Worm (Caenorhabditis elegans) whole organism, L3 larva: Measurements from ENCODE around the gene F10D7.4.
A peak's percentile ranks its signal among the peaks of the same experiment; 100 is the strongest.

Source experiments
- ZK546.5 ChIP-seq: sonication (generic microtip); optimal IDR thresholded peaks from 2 replicates; lab custom pipeline; 2017; ENCODE audit warnings: missing biosample characterization, missing genetic modification characterization
- aly-2 ChIP-seq: fragments of 150-350 bp; optimal IDR thresholded peaks from 2 replicates; lab custom pipeline; 2014; ENCODE audit warnings: missing biosample characterization, missing genetic modification characterization
- ama-1 ChIP-seq: fragments of 150-350 bp; optimal IDR thresholded peaks from 2 replicates; lab custom pipeline; 2018
- ceh-28 ChIP-seq: fragments of 150-350 bp; optimal IDR thresholded peaks from 2 replicates; lab custom pipeline; 2014; ENCODE audit warnings: missing biosample characterization, missing genetic modification reagents, missing genetic modification characterization
- ceh-9 ChIP-seq: sonication (generic microtip); optimal IDR thresholded peaks from 2 replicates; lab custom pipeline; 2018; ENCODE audit warnings: missing biosample characterization, missing genetic modification characterization
- daf-12 ChIP-seq: fragments of 150-350 bp; optimal IDR thresholded peaks from 2 replicates; lab custom pipeline; 2014; ENCODE audit warnings: missing biosample characterization, missing genetic modification reagents, missing genetic modification characterization
- egl-27 ChIP-seq: sonication (generic microtip); optimal IDR thresholded peaks from 4 replicates; lab custom pipeline; 2017; ENCODE audit warnings: missing biosample characterization, missing genetic modification reagents, missing genetic modification characterization
- elt-1 ChIP-seq: fragments of 150-350 bp; optimal IDR thresholded peaks from 2 replicates; lab custom pipeline; 2014; ENCODE audit warnings: missing biosample characterization, missing genetic modification characterization
- elt-2 ChIP-seq: sonication (generic microtip); optimal IDR thresholded peaks from 2 replicates; lab custom pipeline; 2016; ENCODE audit warnings: missing genetic modification reagents, mild to moderate bottlenecking, missing genetic modification characterization, missing compliant biosample characterization
- elt-3 ChIP-seq, 3 experiments: fragments of 150-350 bp in 1 of 3; sonication (generic microtip) in 2 of 3; optimal IDR thresholded peaks; 2 replicates in 2 of 3; 4 replicates in 1 of 3; lab custom pipeline; 2014 to 2017; ENCODE audit warnings: missing biosample characterization in 3 of 3, missing genetic modification characterization in 3 of 3
- fkh-2 ChIP-seq: fragments of 150-350 bp; optimal IDR thresholded peaks from 2 replicates; lab custom pipeline; 2014; ENCODE audit warnings: missing biosample characterization, missing genetic modification reagents, missing genetic modification characterization
- fos-1 ChIP-seq: fragments of 150-350 bp; optimal IDR thresholded peaks from 2 replicates; lab custom pipeline; 2014; ENCODE audit warnings: missing biosample characterization, missing genetic modification characterization
- hmg-11 ChIP-seq: sonication (generic microtip); optimal IDR thresholded peaks from 2 replicates; lab custom pipeline; 2016; ENCODE audit warnings: missing genetic modification characterization, missing compliant biosample characterization
- jun-1 ChIP-seq: fragments of 150-350 bp; optimal IDR thresholded peaks from 2 replicates; lab custom pipeline; 2014; ENCODE audit warnings: missing biosample characterization, missing genetic modification reagents, missing genetic modification characterization
- lin-39 ChIP-seq: fragments of 150-350 bp; optimal IDR thresholded peaks from 2 replicates; lab custom pipeline; 2018; ENCODE audit warnings: missing biosample characterization, missing genetic modification reagents, missing genetic modification characterization
- lsy-12 ChIP-seq: sonication (generic microtip); optimal IDR thresholded peaks from 2 replicates; lab custom pipeline; 2016; ENCODE audit warnings: mild to moderate bottlenecking, missing genetic modification characterization, missing compliant biosample characterization
- nfya-1 ChIP-seq: sonication (generic microtip); optimal IDR thresholded peaks from 2 replicates; lab custom pipeline; 2017; ENCODE audit warnings: missing genetic modification characterization, mild to moderate bottlenecking, missing compliant biosample characterization, antibody characterized with exemption, moderate library complexity; ENCODE audit not compliant: insufficient read depth
- nhr-23 ChIP-seq: fragments of 150-350 bp; optimal IDR thresholded peaks from 2 replicates; lab custom pipeline; 2014; ENCODE audit warnings: missing biosample characterization, missing genetic modification reagents, missing genetic modification characterization
- nhr-237 ChIP-seq: fragments of 150-350 bp; optimal IDR thresholded peaks from 2 replicates; lab custom pipeline; 2014; ENCODE audit warnings: missing biosample characterization, missing genetic modification characterization
- nhr-25 ChIP-seq: sonication (generic microtip); optimal IDR thresholded peaks from 2 replicates; lab custom pipeline; 2017; ENCODE audit warnings: missing biosample characterization, missing genetic modification characterization
- nhr-43 ChIP-seq: sonication (generic microtip); optimal IDR thresholded peaks from 2 replicates; lab custom pipeline; 2016; ENCODE audit warnings: mild to moderate bottlenecking, missing genetic modification characterization, missing compliant biosample characterization; ENCODE audit not compliant: poor library complexity, severe bottlenecking
- nhr-76 ChIP-seq: fragments of 150-350 bp; sonication (generic microtip); optimal IDR thresholded peaks from 5 replicates; lab custom pipeline; 2014; ENCODE audit warnings: missing biosample characterization, missing genetic modification characterization
- nhr-77 ChIP-seq: fragments of 150-350 bp; optimal IDR thresholded peaks from 2 replicates; lab custom pipeline; 2014; ENCODE audit warnings: missing biosample characterization, missing genetic modification characterization
- pha-4 ChIP-seq: fragments of 150-350 bp; optimal IDR thresholded peaks from 2 replicates; lab custom pipeline; 2014; ENCODE audit warnings: missing biosample characterization, missing genetic modification reagents, missing genetic modification characterization
- pqm-1 ChIP-seq: fragments of 150-350 bp; optimal IDR thresholded peaks from 2 replicates; lab custom pipeline; 2017; ENCODE audit warnings: missing biosample characterization, missing genetic modification characterization, inconsistent platforms
- skn-1 ChIP-seq: fragments of 150-350 bp; optimal IDR thresholded peaks from 2 replicates; lab custom pipeline; 2014; ENCODE audit warnings: missing biosample characterization, missing genetic modification characterization
- snpc-4 ChIP-seq: fragments of 150-350 bp; optimal IDR thresholded peaks from 2 replicates; lab custom pipeline; 2014; ENCODE audit warnings: missing biosample characterization, missing genetic modification characterization
- unc-62 ChIP-seq: fragments of 150-350 bp; sonication (generic microtip); optimal IDR thresholded peaks from 4 replicates; lab custom pipeline; 2014; ENCODE audit warnings: missing biosample characterization, missing genetic modification reagents, missing genetic modification characterization
- ztf-4 ChIP-seq: fragments of 150-350 bp; optimal IDR thresholded peaks from 2 replicates; lab custom pipeline; 2014; ENCODE audit warnings: missing biosample characterization, missing genetic modification characterization

F10D7.4 gene

ce11 chrX:17423894-17424594 lies 42.2 kb upstream of the F10D7.4 start:
- TF ChIP-seq nhr-25 (tag; lab: Kevin White, UChicago) (peak; percentile 70), elt-1 (tag; lab: Kevin White, UChicago) (peak; percentile 82), nfya-1 (peak; percentile 15), daf-12 (tag; lab: Kevin White, UChicago) (no peak), ama-1 (peak; percentile 49), elt-2 (tag; lab: Kevin White, UChicago) (no peak), fkh-2 (no peak), nhr-43 (peak; percentile 37)
- TF ChIP-seq, all 47 proteins: peak for 5

ce11 chrX:17422593-17422992 lies 40.7 kb upstream of the F10D7.4 start:
- TF ChIP-seq ama-1 = no peak
- peak; percentile 26 for TF ChIP-seq nhr-25 (tag; lab: Kevin White, UChicago)

- no peak for TF ChIP-seq snpc-4 (tag; lab: Kevin White, UChicago)
- peak; percentile 2 for TF ChIP-seq lin-39 (tag; lab: Kevin White, UChicago)
- TF ChIP-seq pqm-1 = no peak
- peak; percentile 45 for TF ChIP-seq nhr-25 (tag; lab: Kevin White, UChicago)
- no peak for TF ChIP-seq ZK546.5 (tag; lab: Kevin White, UChicago)
- TF ChIP-seq nhr-23 = peak; percentile 46
- no peak for TF ChIP-seq hmg-11 (tag; lab: Kevin White, UChicago)
- TF ChIP-seq nhr-76 (tag; lab: Kevin White, UChicago) = no peak
- no peak for TF ChIP-seq egl-27 (tag; lab: Kevin White, UChicago)
- TF ChIP-seq nhr-237 (tag; lab: Kevin White, UChicago) = no peak
- TF ChIP-seq nhr-43 = peak; percentile 89
- no peak for TF ChIP-seq ztf-4 (tag; lab: Kevin White, UChicago)
- no peak for TF ChIP-seq fkh-2
- no peak for TF ChIP-seq pha-4 (tag; lab: Kevin White, UChicago)
- TF ChIP-seq skn-1 (tag; lab: Kevin White, UChicago) = no peak
- no peak for TF ChIP-seq aly-2 (tag; lab: Kevin White, UChicago)
- no peak for TF ChIP-seq daf-12 (tag; lab: Kevin White, UChicago)
- TF ChIP-seq elt-3 (tag; optimal IDR thresholded peaks at IDR 0.05; lab: Kevin White, UChicago) = peak; percentile 26 to 78 (median 41)
- TF ChIP-seq nhr-77 (tag; lab: Kevin White, UChicago) = no peak
Observed at ce11 chrX:17421532-17422078, 39.7 kb upstream of the F10D7.4 start, which contains the start of gene osm-11. Gene osm-11 (minus strand): TSS chrX:17421582.

- TF ChIP-seq nhr-43 = peak; percentile 81
- no peak for TF ChIP-seq ceh-28 (tag; lab: Kevin White, UChicago)
- no peak for TF ChIP-seq ZK546.5 (tag; lab: Kevin White, UChicago)
- no peak for TF ChIP-seq unc-62 (GFP tag; lab: Kevin White, UChicago)
- no peak for TF ChIP-seq fos-1
- no peak for TF ChIP-seq ceh-9 (tag; lab: Kevin White, UChicago)
- peak; percentile 69 for TF ChIP-seq lsy-12 (tag; lab: Kevin White, UChicago)
- peak; percentile 24 for TF ChIP-seq ztf-4 (tag; lab: Kevin White, UChicago)
- peak; percentile 74 for TF ChIP-seq nhr-25 (tag; lab: Kevin White, UChicago)
- no peak for TF ChIP-seq elt-2 (tag; lab: Kevin White, UChicago)
- peak; percentile 20 for TF ChIP-seq jun-1
- TF ChIP-seq nfya-1 = peak; percentile 32
- peak; percentile 99 for TF ChIP-seq ama-1
Observed at ce11 chrX:17420585-17421459, 38.9 kb upstream of the F10D7.4 start.
